Worm (Caenorhabditis elegans) whole organism, mixed stage, embryonic: ENCODE results near the gene F46H5.11.

ENCODE experiments used
- blmp-1 ChIP-seq: fragments of 150-350 bp; optimal IDR thresholded peaks from 2 replicates; lab custom pipeline; 2014; ENCODE audit warnings: missing biosample characterization, missing genetic modification characterization
- drap-1 ChIP-seq: fragments of 200-800 bp; sonication (Bioruptor generic); optimal IDR thresholded peaks from 3 replicates; lab custom pipeline; 2018; ENCODE audit warnings: mild to moderate bottlenecking, missing genetic modification characterization, missing compliant biosample characterization
- flh-1 ChIP-seq: fragments of 200-800 bp; sonication (Bioruptor generic); optimal IDR thresholded peaks from 2 replicates; lab custom pipeline; 2018; ENCODE audit warnings: mild to moderate bottlenecking, missing genetic modification characterization, moderate library complexity, missing compliant biosample characterization
- lin-13 ChIP-seq: fragments of 150-350 bp; optimal IDR thresholded peaks from 2 replicates; lab custom pipeline; 2014; ENCODE audit warnings: missing biosample characterization, missing genetic modification characterization
- nhr-12 ChIP-seq: fragments of 150-350 bp; optimal IDR thresholded peaks from 2 replicates; lab custom pipeline; 2014; ENCODE audit warnings: missing biosample characterization, missing genetic modification characterization
- nhr-237 ChIP-seq: fragments of 150-350 bp; optimal IDR thresholded peaks from 2 replicates; lab custom pipeline; 2014; ENCODE audit warnings: missing biosample characterization, missing genetic modification characterization
- snpc-4 ChIP-seq: fragments of 150-350 bp; optimal IDR thresholded peaks from 2 replicates; lab custom pipeline; 2014; ENCODE audit warnings: missing biosample characterization, missing genetic modification characterization
- unc-39 ChIP-seq: fragments of 150-350 bp; optimal IDR thresholded peaks from 2 replicates; lab custom pipeline; 2014; ENCODE audit warnings: missing biosample characterization, missing genetic modification characterization
- unc-62 ChIP-seq: fragments of 150-350 bp; optimal IDR thresholded peaks from 2 replicates; lab custom pipeline; 2014; ENCODE audit warnings: missing biosample characterization, missing genetic modification reagents, missing genetic modification characterization

DNA sequence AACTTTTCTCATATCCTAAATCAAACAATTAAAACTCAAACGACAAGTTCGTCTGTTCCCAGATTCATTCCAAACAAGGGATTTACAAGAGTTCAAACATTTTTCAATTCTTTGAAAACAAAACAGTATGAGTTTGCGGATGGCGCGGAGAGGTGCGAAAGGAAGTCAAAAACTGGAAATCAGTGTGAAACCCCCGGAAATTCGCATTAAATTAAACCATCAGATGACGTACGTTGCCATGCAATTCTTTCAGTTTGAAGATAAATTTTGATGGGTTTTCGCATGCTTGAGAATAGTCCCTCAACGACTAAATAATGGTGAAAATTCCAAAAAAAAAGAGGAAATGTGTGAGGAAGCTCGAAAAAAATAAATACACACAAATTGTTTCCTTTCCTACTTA is 42.5 kb downstream of the F46H5.11 start:
- TF ChIP-seq unc-39: no peak
- no peak for TF ChIP-seq nhr-237
- TF ChIP-seq snpc-4: no peak
- TF ChIP-seq flh-1 (GFP tag; lab: Kevin White, UChicago): no peak
- TF ChIP-seq lin-13 (tag; lab: Kevin White, UChicago): no peak
- no peak for TF ChIP-seq blmp-1 (tag; lab: Kevin White, UChicago)
- TF ChIP-seq nhr-12: no peak
- no peak for TF ChIP-seq drap-1 (GFP tag; lab: Kevin White, UChicago)
- no peak for TF ChIP-seq unc-62
